Worm (Caenorhabditis elegans): Measurements from ENCODE around the gene nspc-13.

DNA sequence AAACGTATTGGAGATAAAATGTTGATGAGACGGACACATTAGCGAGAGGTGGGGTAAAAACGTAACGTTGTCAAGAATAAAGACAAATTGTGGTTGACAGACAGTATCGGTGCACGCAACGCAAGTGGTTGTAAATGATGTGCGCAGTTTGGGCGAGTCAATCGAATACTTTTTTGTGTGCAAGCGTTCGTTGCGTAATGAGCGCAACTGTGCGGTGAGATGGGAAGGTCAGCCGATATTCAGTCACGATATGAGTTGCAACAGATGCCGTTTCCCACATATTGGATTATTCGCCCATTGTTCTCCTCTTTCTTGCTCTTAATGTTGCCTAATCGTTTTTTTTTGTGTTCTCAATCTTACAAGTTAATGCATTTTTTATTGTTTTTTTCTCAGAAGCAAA, 36.5 kb upstream of the nspc-13 start, which contains the start of gene ceh-40:
- TF ChIP-seq egl-27 (tag; optimal IDR thresholded peaks at IDR 0.05), result no peak
- TF ChIP-seq lin-39 (tag; optimal IDR thresholded peaks at IDR 0.05), result no peak
- no peak for TF ChIP-seq snpc-4 (tag; optimal IDR thresholded peaks at IDR 0.05)
- TF ChIP-seq nhr-237 (tag; optimal IDR thresholded peaks at IDR 0.05), result no peak
- TF ChIP-seq nhr-77 (tag; optimal IDR thresholded peaks at IDR 0.05), result no peak
- no peak for TF ChIP-seq jun-1 (tag; optimal IDR thresholded peaks at IDR 0.05)
- TF ChIP-seq lin-15B (tag; optimal IDR thresholded peaks at IDR 0.05), result no peak
- no peak for TF ChIP-seq unc-130 (tag; optimal IDR thresholded peaks at IDR 0.05)
- TF ChIP-seq mdl-1 (tag; optimal IDR thresholded peaks at IDR 0.05), result no peak
- no peak for TF ChIP-seq skn-1 (tag; optimal IDR thresholded peaks at IDR 0.05)
